Fruit fly (Drosophila melanogaster): ENCODE data around the gene CG10621.

DNA sequence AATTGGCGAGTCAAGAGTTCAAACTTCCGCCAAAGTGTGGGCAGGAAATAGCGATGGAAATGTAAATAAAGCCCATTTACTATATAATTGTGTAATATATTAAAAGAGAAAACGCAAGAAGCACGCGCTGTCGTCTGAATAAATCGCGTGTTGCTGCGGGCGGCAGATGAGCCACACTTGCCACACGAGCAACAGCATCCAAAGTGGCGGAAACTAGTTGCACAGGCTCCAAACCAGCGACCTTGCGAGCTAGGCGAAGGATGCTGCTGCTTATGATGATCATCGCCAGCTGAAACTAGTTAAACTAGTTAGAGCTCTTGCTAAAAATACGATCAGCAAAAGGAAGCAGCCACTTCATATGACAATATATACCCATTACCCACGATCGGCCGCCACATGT, 25.2 kb upstream of the CG10621 start:
- TF ChIP-seq esn (GFP tag; optimal IDR thresholded peaks at IDR 0.05) (no peak), Ets96B (tag; optimal IDR thresholded peaks at IDR 0.05) (no peak), CG11762 (GFP tag; optimal IDR thresholded peaks at IDR 0.05; ENCODE audit: insufficient read depth) (no peak), Eip78C (GFP tag) (no peak), salr (GFP tag; optimal IDR thresholded peaks at IDR 0.05) (no peak), svp (GFP tag) (no peak)
